Worm (Caenorhabditis elegans) whole organism, young adult: ENCODE measurements around the gene act-1.

ENCODE experiments used
- B0035.1 ChIP-seq: sonication (generic microtip); optimal IDR thresholded peaks from 2 replicates; lab custom pipeline; 2016; ENCODE audit warnings: missing genetic modification characterization, mild to moderate bottlenecking, missing compliant biosample characterization, missing genotype, missing genetic modification reagents
- B0261.1 ChIP-seq: sonication (generic microtip); optimal IDR thresholded peaks from 2 replicates; lab custom pipeline; 2016; ENCODE audit warnings: mild to moderate bottlenecking, missing genetic modification characterization, moderate library complexity, missing compliant biosample characterization
- F23B12.7 ChIP-seq: sonication (generic microtip); optimal IDR thresholded peaks from 2 replicates; lab custom pipeline; 2017; ENCODE audit warnings: missing genetic modification characterization, mild to moderate bottlenecking, missing compliant biosample characterization, antibody characterized with exemption, moderate library complexity; ENCODE audit not compliant: insufficient read depth
- F33H1.4 ChIP-seq: fragments of 200-800 bp; sonication (Bioruptor generic); IDR thresholded peaks from 2 replicates; pipeline ENCODE4 v1.3.6; 2022; ENCODE audit warnings: missing genetic modification reagents, missing genetic modification characterization, missing compliant biosample characterization
- F37B4.10 ChIP-seq: fragments of 200-800 bp; sonication (Bioruptor generic); IDR thresholded peaks from 2 replicates; pipeline ENCODE4 v1.3.6; 2022; ENCODE audit warnings: missing genetic modification characterization, missing compliant biosample characterization
- F39B2.1 ChIP-seq: fragments of 200-800 bp; sonication (Bioruptor generic); IDR thresholded peaks from 2 replicates; pipeline ENCODE4 v1.3.6; 2022; ENCODE audit warnings: missing genetic modification reagents, missing genetic modification characterization, missing compliant biosample characterization
- F49E8.2 ChIP-seq: sonication (generic microtip); optimal IDR thresholded peaks from 3 replicates; lab custom pipeline; 2017; ENCODE audit warnings: missing genetic modification characterization, mild to moderate bottlenecking, missing compliant biosample characterization, antibody characterized with exemption, moderate library complexity; ENCODE audit not compliant: insufficient read depth
- F57C9.4 ChIP-seq: sonication (generic microtip); optimal IDR thresholded peaks from 2 replicates; lab custom pipeline; 2017; ENCODE audit warnings: mild to moderate bottlenecking, missing genetic modification characterization, missing compliant biosample characterization
- K12H6.12 ChIP-seq: fragments of 200-800 bp; sonication (Bioruptor generic); optimal IDR thresholded peaks from 2 replicates; lab custom pipeline; 2018; ENCODE audit warnings: mild to moderate bottlenecking, missing genetic modification characterization, missing compliant biosample characterization
- Y53G8AR.9 ChIP-seq: fragments of 200-800 bp; sonication (Bioruptor generic); conservative IDR thresholded peaks from 2 replicates; pipeline ENCODE4 v1.3.6; 2022; ENCODE audit warnings: missing genetic modification reagents, missing genetic modification characterization, missing compliant biosample characterization
- ama-1 ChIP-seq, 3 experiments: fragments of 150-350 bp in 1 of 3; sonication (generic microtip) in 2 of 3; optimal IDR thresholded peaks; 2 replicates each; lab custom pipeline; 2014 to 2018; ENCODE audit warnings: missing biosample characterization in 2 of 3, missing genetic modification characterization in 2 of 3, missing genetic modification reagents in 2 of 3
- aptf-2 ChIP-seq: fragments of 200-800 bp; sonication (Bioruptor generic); conservative IDR thresholded peaks from 2 replicates; pipeline ENCODE4 v1.3.6; 2022; ENCODE audit warnings: missing genetic modification reagents, missing genetic modification characterization, missing compliant biosample characterization
- aptf-3 ChIP-seq: fragments of 200-800 bp; sonication (Bioruptor generic); IDR thresholded peaks from 2 replicates; pipeline ENCODE4 v1.3.6; 2022; ENCODE audit warnings: missing genetic modification characterization, missing compliant biosample characterization
- cebp-2 ChIP-seq: fragments of 200-800 bp; sonication (Bioruptor generic); IDR thresholded peaks from 2 replicates; pipeline ENCODE4 v1.3.6; 2022; ENCODE audit warnings: missing genetic modification characterization, missing compliant biosample characterization
- ceh-27 ChIP-seq: fragments of 200-800 bp; sonication (Bioruptor generic); optimal IDR thresholded peaks from 2 replicates; lab custom pipeline; 2018; ENCODE audit warnings: mild to moderate bottlenecking, missing genetic modification characterization, moderate library complexity, missing compliant biosample characterization
- dox-1 ChIP-seq: fragments of 200-800 bp; sonication (Bioruptor generic); IDR thresholded peaks from 2 replicates; pipeline ENCODE4 v1.3.6; 2022; ENCODE audit warnings: missing genetic modification reagents, missing genetic modification characterization, missing compliant biosample characterization
- dpl-1 ChIP-seq: fragments of 150-350 bp; optimal IDR thresholded peaks from 2 replicates; lab custom pipeline; 2014; ENCODE audit warnings: missing biosample characterization, missing genetic modification reagents, missing genetic modification characterization
- egl-44 ChIP-seq: fragments of 200-800 bp; sonication (Bioruptor generic); IDR thresholded peaks from 2 replicates; pipeline ENCODE4 v1.3.6; 2022; ENCODE audit warnings: missing genetic modification reagents, missing genetic modification characterization, missing compliant biosample characterization
- ets-4 ChIP-seq: fragments of 200-800 bp; sonication (Bioruptor generic); optimal IDR thresholded peaks from 2 replicates; lab custom pipeline; 2018; ENCODE audit warnings: mild to moderate bottlenecking, missing genetic modification characterization, missing compliant biosample characterization
- him-1 ChIP-seq: sonication (generic microtip); optimal IDR thresholded peaks from 2 replicates; lab custom pipeline; 2016; ENCODE audit warnings: missing genotype, missing genetic modification reagents, missing genetic modification characterization, missing compliant biosample characterization
- lag-1 ChIP-seq: fragments of 200-800 bp; sonication (Bioruptor generic); IDR thresholded peaks from 2 replicates; pipeline ENCODE4 v1.3.6; 2022; ENCODE audit warnings: missing genetic modification reagents, missing genetic modification characterization, missing compliant biosample characterization
- lin-26 ChIP-seq: fragments of 200-800 bp; sonication (Bioruptor generic); IDR thresholded peaks from 2 replicates; pipeline ENCODE4 v1.3.6; 2022; ENCODE audit warnings: missing genetic modification reagents, missing genetic modification characterization, missing compliant biosample characterization
- lin-40 ChIP-seq: sonication (generic microtip); optimal IDR thresholded peaks from 2 replicates; lab custom pipeline; 2016; ENCODE audit warnings: missing genetic modification characterization, mild to moderate bottlenecking, missing compliant biosample characterization, missing genotype, missing genetic modification reagents
- lir-1 ChIP-seq: fragments of 200-800 bp; sonication (Bioruptor generic); conservative IDR thresholded peaks from 2 replicates; pipeline ENCODE4 v1.3.6; 2022; ENCODE audit warnings: missing genetic modification reagents, missing genetic modification characterization, missing compliant biosample characterization
- madf-6 ChIP-seq: fragments of 200-800 bp; sonication (Bioruptor generic); IDR thresholded peaks from 2 replicates; pipeline ENCODE4 v1.3.6; 2022; ENCODE audit warnings: missing genetic modification reagents, missing genetic modification characterization, missing compliant biosample characterization
- mes-4 ChIP-seq: sonication (generic microtip); optimal IDR thresholded peaks from 2 replicates; lab custom pipeline; 2016; ENCODE audit warnings: missing genotype, missing genetic modification characterization, missing compliant biosample characterization
- nfya-1 ChIP-seq: sonication (generic microtip); optimal IDR thresholded peaks from 2 replicates; lab custom pipeline; 2017; ENCODE audit warnings: antibody characterized with exemption, missing compliant biosample characterization, missing genetic modification characterization, borderline replicate concordance; ENCODE audit not compliant: insufficient read depth
- nfyb-1 ChIP-seq: fragments of 200-800 bp; sonication (Bioruptor generic); IDR thresholded peaks from 2 replicates; pipeline ENCODE4 v1.3.6; 2022; ENCODE audit warnings: missing genetic modification reagents, missing genetic modification characterization, missing compliant biosample characterization
- nhr-120 ChIP-seq: fragments of 200-800 bp; sonication (Bioruptor generic); IDR thresholded peaks from 2 replicates; pipeline ENCODE4 v1.3.6; 2022; ENCODE audit warnings: missing genetic modification characterization, missing compliant biosample characterization
- nhr-27 ChIP-seq: fragments of 200-800 bp; sonication (Bioruptor generic); optimal IDR thresholded peaks from 2 replicates; lab custom pipeline; 2018; ENCODE audit warnings: mild to moderate bottlenecking, missing genetic modification characterization, moderate library complexity, missing compliant biosample characterization
- pbrm-1 ChIP-seq: fragments of 200-800 bp; sonication (Bioruptor generic); IDR thresholded peaks from 2 replicates; pipeline ENCODE4 v1.3.6; 2022; ENCODE audit warnings: missing genetic modification reagents, missing genetic modification characterization, missing compliant biosample characterization
- rec-8 ChIP-seq, 2 experiments: sonication (generic microtip); optimal IDR thresholded peaks; 2 replicates each; lab custom pipeline; 2016; ENCODE audit warnings: mild to moderate bottlenecking in 2 of 2, missing genetic modification characterization in 2 of 2, missing genetic modification reagents in 2 of 2, missing genotype in 2 of 2, missing biosample characterization in 1 of 2, missing compliant biosample characterization in 1 of 2, moderate library complexity in 1 of 2
- sdz-38 ChIP-seq: sonication (generic microtip); optimal IDR thresholded peaks from 2 replicates; lab custom pipeline; 2016; ENCODE audit warnings: missing genotype, missing genetic modification characterization, missing compliant biosample characterization
- snpc-1.1 ChIP-seq: sonication (generic microtip); optimal IDR thresholded peaks from 2 replicates; lab custom pipeline; 2017; ENCODE audit warnings: missing genetic modification characterization, mild to moderate bottlenecking, missing compliant biosample characterization, antibody characterized with exemption, moderate library complexity, missing genotype, missing genetic modification reagents; ENCODE audit not compliant: insufficient read depth
- snpc-1.3 ChIP-seq: sonication (generic microtip); optimal IDR thresholded peaks from 2 replicates; lab custom pipeline; 2017; ENCODE audit warnings: missing genetic modification characterization, mild to moderate bottlenecking, missing compliant biosample characterization, antibody characterized with exemption, moderate library complexity, missing genotype, missing genetic modification reagents; ENCODE audit not compliant: insufficient read depth
- snpc-4 ChIP-seq, 5 experiments: fragments of 150-350 bp in 1 of 5; sonication (generic microtip) in 4 of 5; optimal IDR thresholded peaks; 2 replicates each; lab custom pipeline; 2014 to 2018; ENCODE audit warnings: missing genetic modification characterization in 5 of 5, missing biosample characterization in 3 of 5, antibody characterized with exemption in 2 of 5, mild to moderate bottlenecking in 2 of 5, missing compliant biosample characterization in 2 of 5, missing genotype in 2 of 5, moderate library complexity in 2 of 5, missing genetic modification reagents in 1 of 5
- sptf-2 ChIP-seq: fragments of 200-800 bp; sonication (Bioruptor generic); optimal IDR thresholded peaks from 2 replicates; lab custom pipeline; 2018; ENCODE audit warnings: mild to moderate bottlenecking, missing genetic modification characterization, missing compliant biosample characterization
- tbx-9 ChIP-seq: sonication (generic microtip); optimal IDR thresholded peaks from 2 replicates; lab custom pipeline; 2016; ENCODE audit warnings: borderline replicate concordance, missing genetic modification characterization, inconsistent platforms, missing compliant biosample characterization
- zfh-2 ChIP-seq: fragments of 200-800 bp; sonication (Bioruptor generic); conservative IDR thresholded peaks from 2 replicates; pipeline ENCODE4 v1.3.6; 2022; ENCODE audit warnings: missing genetic modification reagents, missing genetic modification characterization, missing compliant biosample characterization
- ztf-18 ChIP-seq: sonication (generic microtip); optimal IDR thresholded peaks from 2 replicates; lab custom pipeline; 2016; ENCODE audit warnings: missing genotype, mild to moderate bottlenecking, missing genetic modification characterization, missing compliant biosample characterization
- ztf-22 ChIP-seq: fragments of 200-800 bp; sonication (Bioruptor generic); optimal IDR thresholded peaks from 2 replicates; lab custom pipeline; 2018; ENCODE audit warnings: mild to moderate bottlenecking, missing genetic modification characterization, moderate library complexity, missing compliant biosample characterization
- ztf-25 ChIP-seq: fragments of 200-800 bp; sonication (Bioruptor generic); IDR thresholded peaks from 2 replicates; pipeline ENCODE4 v1.3.6; 2022; ENCODE audit warnings: missing genetic modification reagents, missing genetic modification characterization, missing compliant biosample characterization
- ztf-26 ChIP-seq: sonication (generic microtip); optimal IDR thresholded peaks from 2 replicates; lab custom pipeline; 2017; ENCODE audit warnings: missing genetic modification characterization, missing compliant biosample characterization

act-1 gene

DNA sequence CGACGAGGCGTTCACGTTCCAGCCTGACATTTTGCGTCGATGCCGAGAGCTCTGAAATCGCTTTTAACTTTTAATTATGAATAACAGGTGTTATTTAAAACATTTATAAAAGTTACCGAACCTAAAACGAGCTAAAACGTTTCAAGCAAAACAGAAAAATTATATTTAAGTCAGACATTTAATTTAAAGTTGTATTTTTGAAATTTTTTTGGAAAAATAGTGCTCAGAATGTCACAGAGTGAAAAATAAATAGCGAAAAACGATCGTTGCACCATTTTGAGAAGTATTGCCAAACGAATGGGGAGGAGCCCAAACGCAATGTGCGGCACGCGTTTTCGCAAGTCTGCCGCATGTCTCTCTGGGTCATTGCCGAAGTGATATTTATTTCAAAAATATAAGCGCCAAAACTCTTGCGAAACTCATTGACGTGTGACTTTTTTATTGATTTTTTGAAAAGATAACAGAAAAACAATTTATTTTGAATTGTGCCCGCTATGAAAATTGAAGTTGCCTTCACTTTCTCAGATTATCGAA lies 32.3 kb downstream of the act-1 start, which contains the start of gene erfa-3 (continued):
- TF ChIP-seq Y53G8AR.9 (GFP tag; lab: Robert Waterston, UW) (0 out of 2 replicates have a peak, but pooled peaks have one; percentile 27), ztf-26 (no peak), nfya-1 (no peak), sdz-38 (tag; lab: Kevin White, UChicago) (no peak), snpc-4 (GFP tag; optimal IDR thresholded peaks at IDR 0.05; lab: Kevin White, UChicago) (peak; percentile 52), snpc-4 (tag; optimal IDR thresholded peaks at IDR 0.05; lab: Kevin White, UChicago) (peak; percentile 0 to 50 (median 34)), nhr-27 (tag; lab: Kevin White, UChicago) (no peak), egl-44 (GFP tag; lab: Robert Waterston, UW) (peak; percentile 45; the same call in 1 of the 2 replicates), ztf-18 (tag; lab: Kevin White, UChicago) (peak; percentile 43), pbrm-1 (GFP tag; lab: Robert Waterston, UW) (no peak), ama-1 (optimal IDR thresholded peaks at IDR 0.05; lab: Kevin White, UChicago) (no peak), ama-1 (GFP tag; optimal IDR thresholded peaks at IDR 0.05; lab: Kevin White, UChicago) (peak in 1 of 2 experiments; percentile 30), ztf-22 (GFP tag; lab: Kevin White, UChicago) (no peak), nfyb-1 (GFP tag; lab: Robert Waterston, UW) (no peak), lin-40 (peak; percentile 49), rec-8 (tag; optimal IDR thresholded peaks at IDR 0.05; lab: Kevin White, UChicago) (no peak), K12H6.12 (no peak), lag-1 (GFP tag; lab: Robert Waterston, UW) (no peak), F57C9.4 (tag; lab: Kevin White, UChicago) (no peak), snpc-1.3 (tag; lab: Kevin White, UChicago) (peak; percentile 25), him-1 (tag; lab: Kevin White, UChicago) (peak; percentile 17), ceh-27 (no peak), F33H1.4 (GFP tag; lab: Robert Waterston, UW) (no peak), B0035.1 (no peak), F49E8.2 (tag; lab: Kevin White, UChicago) (peak; percentile 39), aptf-3 (no peak), snpc-1.1 (tag; lab: Kevin White, UChicago) (no peak), F39B2.1 (no peak), F37B4.10 (no peak), F23B12.7 (tag; lab: Kevin White, UChicago) (peak; percentile 59), aptf-2 (GFP tag; lab: Robert Waterston, UW) (no peak), lir-1 (0 out of 2 replicates have a peak, but pooled peaks have one; percentile 23), ets-4 (GFP tag; lab: Kevin White, UChicago) (no peak), dox-1 (GFP tag; lab: Robert Waterston, UW) (peak; percentile 58)

- no peak for TF ChIP-seq cebp-2
- TF ChIP-seq lin-26 = no peak
- no peak for TF ChIP-seq mes-4 (tag; lab: Kevin White, UChicago)
- no peak for TF ChIP-seq sptf-2 (GFP tag; lab: Kevin White, UChicago)
- no peak for TF ChIP-seq ceh-27
- no peak for TF ChIP-seq dpl-1 (GFP tag; lab: Kevin White, UChicago)
- no peak for TF ChIP-seq ztf-25
- no peak for TF ChIP-seq zfh-2 (GFP tag; lab: Robert Waterston, UW)
- TF ChIP-seq B0261.1 (tag; lab: Kevin White, UChicago) = no peak
- TF ChIP-seq madf-6 (GFP tag; lab: Robert Waterston, UW) = no peak
- TF ChIP-seq tbx-9 (tag; lab: Kevin White, UChicago) = no peak
- no peak for TF ChIP-seq nhr-120 (GFP tag; lab: Robert Waterston, UW)
These were observed 32.8 kb downstream of the act-1 start, which contains the start of gene math-33 for ce11 chrV:11113607-11114006. Gene math-33, plus strand, starts transcription at chrV:11113907.
